Fruit fly (Drosophila melanogaster): ENCODE results near the gene ergic53.

ergic53 gene

dm6 chr3L:8524816-8525625 lies 9.8 kb upstream of the ergic53 start, which contains the start of the genes GstO1 and foi (continued):
- TF ChIP-seq luna (GFP tag; optimal IDR thresholded peaks at IDR 0.05) (no peak), CG16815 (GFP tag; optimal IDR thresholded peaks at IDR 0.05) (no peak), CG17568 (GFP tag; optimal IDR thresholded peaks at IDR 0.05) (no peak), vfl (GFP tag; optimal IDR thresholded peaks at IDR 0.05) (no peak), Deaf1 (tag; optimal IDR thresholded peaks at IDR 0.05) (peak; percentile 2), mld (GFP tag; IDR thresholded peaks at IDR 0.05; ENCODE audit: partially characterized antibody) (peak; percentile 99), Mad (GFP tag; optimal IDR thresholded peaks at IDR 0.05) (no peak), Fer1 (GFP tag; optimal IDR thresholded peaks at IDR 0.05) (peak; percentile 16), sqz (GFP tag; optimal IDR thresholded peaks at IDR 0.05) (no peak), CG13296 (GFP tag; optimal IDR thresholded peaks at IDR 0.05) (no peak), CG18011 (GFP tag; optimal IDR thresholded peaks at IDR 0.05) (no peak), Vsx1 (GFP tag; optimal IDR thresholded peaks at IDR 0.05) (no peak), TFAM (GFP tag; optimal IDR thresholded peaks at IDR 0.05) (no peak), klu (GFP tag; IDR thresholded peaks at IDR 0.05) (no peak), hbn (GFP tag; IDR thresholded peaks at IDR 0.05; ENCODE audit: partially characterized antibody) (peak; percentile 93), Hr51 (GFP tag; optimal IDR thresholded peaks at IDR 0.05) (peak; percentile 6 to 31), CG17829 (tag; optimal IDR thresholded peaks at IDR 0.05) (peak; percentile 68), dmrt99B (tag; optimal IDR thresholded peaks at IDR 0.05) (peak; percentile 28), Hmx (GFP tag; optimal IDR thresholded peaks at IDR 0.05) (no peak), onecut (GFP tag; IDR thresholded peaks at IDR 0.05) (peak; percentile 54; the same call in 1 of the 2 replicates), Rfx (GFP tag; IDR thresholded peaks at IDR 0.05) (peak; percentile 74), bsh (GFP tag; optimal IDR thresholded peaks at IDR 0.05) (no peak), CG10431 (GFP tag; optimal IDR thresholded peaks at IDR 0.05) (peak; percentile 69), dimm (GFP tag; IDR thresholded peaks at IDR 0.05) (no peak), CG10147 (GFP tag; optimal IDR thresholded peaks at IDR 0.05) (peak; percentile 6), CG32772 (GFP tag; IDR thresholded peaks at IDR 0.05) (no peak), Doc3 (GFP tag; IDR thresholded peaks at IDR 0.05; ENCODE audit: partially characterized antibody) (peak; percentile 91), CG8281 (tag; optimal IDR thresholded peaks at IDR 0.05) (no peak), CG1024 (GFP tag; IDR thresholded peaks at IDR 0.05) (no peak), dysf (GFP tag; IDR thresholded peaks at IDR 0.05) (no peak), Nf-YA (GFP tag; IDR thresholded peaks at IDR 0.05) (no peak), gsb-n (tag; optimal IDR thresholded peaks at IDR 0.05) (no peak), CG8388 (GFP tag; optimal IDR thresholded peaks at IDR 0.05) (no peak), CG10321 (GFP tag; IDR thresholded peaks at IDR 0.05) (0 out of 2 replicates have a peak, but pooled peaks have one; percentile 30), C15 (GFP tag; IDR thresholded peaks at IDR 0.05) (no peak), CG13775 (GFP tag; optimal IDR thresholded peaks at IDR 0.05) (peak; percentile 19), YL-1 (GFP tag; optimal IDR thresholded peaks at IDR 0.05) (no peak), ac (GFP tag; optimal IDR thresholded peaks at IDR 0.05) (no peak), BEAF-32 (GFP tag; optimal IDR thresholded peaks at IDR 0.05) (peak; percentile 96), mam (GFP tag; optimal IDR thresholded peaks at IDR 0.05) (peak; percentile 41), CG8944 (GFP tag; optimal IDR thresholded peaks at IDR 0.05) (no peak), Asciz (GFP tag; optimal IDR thresholded peaks at IDR 0.05) (no peak), chm (GFP tag; IDR thresholded peaks at IDR 0.05) (0 out of 2 replicates have a peak, but pooled peaks have one; percentile 57), Dip3 (GFP tag; optimal IDR thresholded peaks at IDR 0.05) (no peak), CG5245 (GFP tag; optimal IDR thresholded peaks at IDR 0.05) (no peak), Hmr (GFP tag; optimal IDR thresholded peaks at IDR 0.05) (peak; percentile 10), CG12659 (GFP tag; optimal IDR thresholded peaks at IDR 0.05) (peak; percentile 72), CG6689 (GFP tag; IDR thresholded peaks at IDR 0.05) (no peak), grn (GFP tag; optimal IDR thresholded peaks at IDR 0.05) (peak; percentile 35)

Measured in whole organism, embryonic.